Fruit fly (Drosophila melanogaster) whole organism, embryonic: Measurements from ENCODE around the gene CG7530.

Experiments used
- CG10565 ChIP-seq: fragments of 200-800 bp; sonication (Bioruptor generic); optimal IDR thresholded peaks from 3 replicates; lab custom pipeline; 2016; ENCODE audit warnings: missing biosample characterization, mild to moderate bottlenecking, missing genetic modification characterization
- CG11504 ChIP-seq: fragments of 200-800 bp; sonication (Bioruptor generic); optimal IDR thresholded peaks from 3 replicates; lab custom pipeline; 2019; ENCODE audit warnings: missing biosample characterization, mild to moderate bottlenecking, missing genetic modification characterization, moderate library complexity
- CG11560 ChIP-seq: fragments of 200-800 bp; sonication (Bioruptor generic); IDR thresholded peaks from 3 replicates; pipeline ENCODE4 v1.3.6; 2022; ENCODE audit warnings: missing biosample characterization, missing genetic modification characterization
- CG12219 ChIP-seq: fragments of 200-800 bp; sonication (Bioruptor generic); optimal IDR thresholded peaks from 3 replicates; lab custom pipeline; 2018; ENCODE audit warnings: missing biosample characterization, mild to moderate bottlenecking, missing genetic modification characterization
- CG1233 ChIP-seq: fragments of 200-800 bp; sonication (Bioruptor generic); optimal IDR thresholded peaks from 4 replicates; lab custom pipeline; 2018; ENCODE audit warnings: missing biosample characterization, mild to moderate bottlenecking, missing genetic modification characterization
- CG12659 ChIP-seq: fragments of 200-800 bp; sonication (Bioruptor generic); optimal IDR thresholded peaks from 3 replicates; lab custom pipeline; 2017; ENCODE audit warnings: mild to moderate bottlenecking, missing biosample characterization, missing genetic modification reagents, missing genetic modification characterization
- CG15269 ChIP-seq: fragments of 200-800 bp; sonication (Bioruptor generic); optimal IDR thresholded peaks from 2 replicates; lab custom pipeline; 2018; ENCODE audit warnings: missing biosample characterization, mild to moderate bottlenecking, missing genetic modification characterization, moderate library complexity
- CG2120 ChIP-seq: fragments of 200-800 bp; sonication (Bioruptor generic); optimal IDR thresholded peaks from 3 replicates; lab custom pipeline; 2016; ENCODE audit warnings: missing biosample characterization, missing genetic modification characterization
- CG2678 ChIP-seq: fragments of 200-800 bp; sonication (Bioruptor generic); optimal IDR thresholded peaks from 3 replicates; lab custom pipeline; 2019; ENCODE audit warnings: missing biosample characterization, mild to moderate bottlenecking, missing genetic modification characterization, moderate library complexity
- CG2712 ChIP-seq: fragments of 200-800 bp; optimal IDR thresholded peaks from 3 replicates; lab custom pipeline; 2019; ENCODE audit warnings: missing biosample characterization, mild to moderate bottlenecking, missing genetic modification characterization, moderate library complexity
- CG3163 ChIP-seq: fragments of 200-800 bp; sonication (Bioruptor generic); optimal IDR thresholded peaks from 3 replicates; lab custom pipeline; 2016; ENCODE audit warnings: missing biosample characterization, missing genetic modification characterization
- CG4360 ChIP-seq: fragments of 200-800 bp; sonication (Bioruptor generic); IDR thresholded peaks from 2 replicates; pipeline ENCODE4 v1.3.6; 2022; ENCODE audit warnings: missing biosample characterization, missing genetic modification characterization
- CG4730 ChIP-seq: fragments of 200-800 bp; sonication (Bioruptor generic); IDR thresholded peaks from 2 replicates; pipeline ENCODE4 v1.3.6; 2022; ENCODE audit warnings: missing biosample characterization, missing genetic modification characterization
- CG6765 ChIP-seq: fragments of 200-800 bp; sonication (Bioruptor generic); optimal IDR thresholded peaks from 3 replicates; lab custom pipeline; 2017; ENCODE audit warnings: missing biosample characterization, mild to moderate bottlenecking, missing genetic modification characterization
- CG7357 ChIP-seq: fragments of 200-800 bp; sonication (Bioruptor generic); IDR thresholded peaks from 3 replicates; pipeline ENCODE4 v1.3.6; 2022; ENCODE audit warnings: missing biosample characterization, missing genetic modification characterization
- CG7839 ChIP-seq: fragments of 200-800 bp; sonication (Bioruptor generic); optimal IDR thresholded peaks from 3 replicates; lab custom pipeline; 2018; ENCODE audit warnings: missing biosample characterization, mild to moderate bottlenecking, missing genetic modification characterization, moderate library complexity
- CG8290 ChIP-seq, 3 experiments: fragments of 200-800 bp; sonication (Bioruptor generic); optimal IDR thresholded peaks; 2 replicates each; lab custom pipeline; 2016 to 2019; ENCODE audit warnings: missing biosample characterization in 3 of 3, missing genetic modification characterization in 3 of 3, mild to moderate bottlenecking in 2 of 3, moderate library complexity in 1 of 3
- CG8359 ChIP-seq: fragments of 200-800 bp; sonication (Bioruptor generic); optimal IDR thresholded peaks from 2 replicates; lab custom pipeline; 2017; ENCODE audit warnings: missing biosample characterization, mild to moderate bottlenecking, missing genetic modification characterization, borderline replicate concordance
- CTCF ChIP-seq: fragments of 200-800 bp; sonication (Bioruptor generic); optimal IDR thresholded peaks from 2 replicates; lab custom pipeline; 2017; ENCODE audit warnings: missing biosample characterization, mild to moderate bottlenecking, missing genetic modification characterization, moderate library complexity
- Camta ChIP-seq: fragments of 200-800 bp; sonication (Bioruptor generic); optimal IDR thresholded peaks from 2 replicates; lab custom pipeline; 2016; ENCODE audit warnings: missing biosample characterization, missing genetic modification characterization
- Chrac-16 ChIP-seq: fragments of 200-800 bp; sonication (Bioruptor generic); optimal IDR thresholded peaks from 3 replicates; lab custom pipeline; 2016; ENCODE audit warnings: missing biosample characterization, missing genetic modification characterization
- Dp ChIP-seq: fragments of 200-800 bp; sonication (Bioruptor generic); optimal IDR thresholded peaks from 2 replicates; lab custom pipeline; 2018; ENCODE audit warnings: missing biosample characterization, mild to moderate bottlenecking, missing genetic modification characterization, moderate library complexity
- Drgx ChIP-seq: fragments of 200-800 bp; sonication (Bioruptor generic); IDR thresholded peaks from 2 replicates; pipeline ENCODE4 v1.3.6; 2022; ENCODE audit warnings: missing biosample characterization, missing genetic modification characterization
- E2f2 ChIP-seq: fragments of 200-800 bp; sonication (Bioruptor generic); IDR thresholded peaks from 2 replicates; pipeline ENCODE4 v1.3.6; 2022; ENCODE audit warnings: missing biosample characterization, missing genetic modification characterization
- Ets65A ChIP-seq: fragments of 200-800 bp; sonication (Bioruptor generic); peaks from one replicate; lab custom pipeline; 2016; ENCODE audit warnings: missing biosample characterization, missing genetic modification characterization
- HmgZ ChIP-seq: fragments of 200-800 bp; sonication (Bioruptor generic); optimal IDR thresholded peaks from 2 replicates; lab custom pipeline; 2018; ENCODE audit warnings: missing biosample characterization, mild to moderate bottlenecking, missing genetic modification characterization
- Hsf ChIP-seq: fragments of 200-800 bp; sonication (Bioruptor generic); optimal IDR thresholded peaks from 3 replicates; lab custom pipeline; 2016; ENCODE audit warnings: missing biosample characterization, missing genetic modification characterization
- Med ChIP-seq: fragments of 200-800 bp; sonication (Bioruptor generic); peaks from one replicate; lab custom pipeline; 2016; ENCODE audit warnings: missing biosample characterization, missing genetic modification characterization, mild to moderate bottlenecking, inconsistent platforms, moderate library complexity
- Rfx ChIP-seq: fragments of 200-800 bp; sonication (Bioruptor generic); IDR thresholded peaks from 2 replicates; pipeline ENCODE4 v1.3.6; 2022; ENCODE audit warnings: missing biosample characterization, missing genetic modification characterization
- Sin3A ChIP-seq: fragments of >200 bp; optimal IDR thresholded peaks from 2 replicates; lab custom pipeline; 2018
- Ssrp ChIP-seq: fragments of 200-800 bp; sonication (Bioruptor generic); optimal IDR thresholded peaks from 2 replicates; lab custom pipeline; 2018; ENCODE audit warnings: missing biosample characterization, mild to moderate bottlenecking, missing genetic modification characterization, moderate library complexity
- az2 ChIP-seq: fragments of 200-800 bp; sonication (Bioruptor generic); optimal IDR thresholded peaks from 3 replicates; lab custom pipeline; 2016; ENCODE audit warnings: missing biosample characterization, missing genetic modification characterization
- bab2 ChIP-seq: fragments of 200-800 bp; sonication (Bioruptor generic); optimal IDR thresholded peaks from 2 replicates; lab custom pipeline; 2016; ENCODE audit warnings: missing biosample characterization, missing genetic modification characterization
- bowl ChIP-seq: fragments of 200-800 bp; sonication (Bioruptor generic); IDR thresholded peaks from 2 replicates; pipeline ENCODE4 v1.3.6; 2022; ENCODE audit warnings: missing biosample characterization, missing genetic modification characterization
- br ChIP-seq: fragments of >200 bp; optimal IDR thresholded peaks from 2 replicates; lab custom pipeline; 2017
- bsh ChIP-seq, 2 experiments: fragments of 200-800 bp; sonication (Bioruptor generic); optimal IDR thresholded peaks; 2 replicates each; lab custom pipeline; 2017 to 2018; ENCODE audit warnings: mild to moderate bottlenecking in 2 of 2, missing biosample characterization in 2 of 2, missing genetic modification characterization in 2 of 2, moderate library complexity in 1 of 2
- ci ChIP-seq: fragments of 200-800 bp; sonication (Bioruptor generic); IDR thresholded peaks from 3 replicates; pipeline ENCODE4 v1.3.6; 2022; ENCODE audit warnings: missing biosample characterization, missing genetic modification characterization
- dmrt99B ChIP-seq: fragments of 200-800 bp; sonication (Bioruptor generic); optimal IDR thresholded peaks from 2 replicates; lab custom pipeline; 2018; ENCODE audit warnings: missing biosample characterization, mild to moderate bottlenecking, missing genetic modification characterization, moderate library complexity
- ind ChIP-seq: fragments of 200-800 bp; sonication (Bioruptor generic); optimal IDR thresholded peaks from 3 replicates; lab custom pipeline; 2016; ENCODE audit warnings: missing biosample characterization, missing genetic modification characterization
- kay ChIP-seq: fragments of 200-800 bp; sonication (Bioruptor generic); optimal IDR thresholded peaks from 2 replicates; lab custom pipeline; 2016; ENCODE audit warnings: missing biosample characterization, missing genetic modification characterization
- lola ChIP-seq, 3 experiments: fragments of >200 bp in 2 of 3; fragments of 200-800 bp in 1 of 3; sonication (Bioruptor generic) in 1 of 3; optimal IDR thresholded peaks; 2 replicates each; lab custom pipeline; 2017 to 2019; ENCODE audit warnings: missing biosample characterization in 3 of 3, missing genetic modification characterization in 3 of 3, mild to moderate bottlenecking in 1 of 3, moderate library complexity in 1 of 3
- mirr ChIP-seq: fragments of 200-800 bp; sonication (Bioruptor generic); optimal IDR thresholded peaks from 3 replicates; lab custom pipeline; 2018; ENCODE audit warnings: missing biosample characterization, mild to moderate bottlenecking, missing genetic modification characterization
- nmo ChIP-seq: fragments of 200-800 bp; sonication (Bioruptor generic); optimal IDR thresholded peaks from 2 replicates; lab custom pipeline; 2018; ENCODE audit warnings: missing biosample characterization, mild to moderate bottlenecking, missing genetic modification characterization, moderate library complexity
- p53 ChIP-seq: fragments of 200-800 bp; sonication (Bioruptor generic); optimal IDR thresholded peaks from 2 replicates; lab custom pipeline; 2016; ENCODE audit warnings: missing biosample characterization, missing genetic modification characterization
- pros ChIP-seq: fragments of 200-800 bp; sonication (Bioruptor generic); optimal IDR thresholded peaks from 3 replicates; lab custom pipeline; 2019; ENCODE audit warnings: missing biosample characterization, mild to moderate bottlenecking, missing genetic modification characterization, moderate library complexity
- sd ChIP-seq: fragments of 200-800 bp; sonication (Bioruptor generic); optimal IDR thresholded peaks from 3 replicates; lab custom pipeline; 2018; ENCODE audit warnings: missing biosample characterization, mild to moderate bottlenecking, missing genetic modification characterization, moderate library complexity
- sens ChIP-seq: fragments of 200-800 bp; sonication (Bioruptor generic); peaks from one replicate; lab custom pipeline; 2016; ENCODE audit warnings: missing biosample characterization, missing genetic modification characterization
- sens-2 ChIP-seq: fragments of 200-800 bp; sonication (Bioruptor generic); IDR thresholded peaks from 2 replicates; pipeline ENCODE4 v1.3.6; 2022; ENCODE audit warnings: missing biosample characterization, missing genetic modification characterization
- sisA ChIP-seq: fragments of 200-800 bp; sonication (Bioruptor generic); IDR thresholded peaks from 2 replicates; pipeline ENCODE4 v1.3.6; 2022; ENCODE audit warnings: missing biosample characterization, missing genetic modification characterization
- sqz ChIP-seq: fragments of 200-800 bp; sonication (Bioruptor generic); optimal IDR thresholded peaks from 3 replicates; lab custom pipeline; 2018; ENCODE audit warnings: missing biosample characterization, mild to moderate bottlenecking, missing genetic modification characterization
- ttk ChIP-seq: fragments of 200-800 bp; sonication (Bioruptor generic); IDR thresholded peaks from 2 replicates; pipeline ENCODE4 v2.1.2; 2022; ENCODE audit warnings: missing biosample characterization, missing genetic modification characterization
- usp ChIP-seq: fragments of >200 bp; optimal IDR thresholded peaks from 2 replicates; lab custom pipeline; 2017; ENCODE audit warnings: missing biosample characterization, missing genetic modification characterization
- wor ChIP-seq: fragments of 200-800 bp; sonication (Bioruptor generic); IDR thresholded peaks from 2 replicates; pipeline ENCODE4 v1.3.6; 2022; ENCODE audit warnings: missing biosample characterization, missing genetic modification characterization

The CG7530 gene

DNA sequence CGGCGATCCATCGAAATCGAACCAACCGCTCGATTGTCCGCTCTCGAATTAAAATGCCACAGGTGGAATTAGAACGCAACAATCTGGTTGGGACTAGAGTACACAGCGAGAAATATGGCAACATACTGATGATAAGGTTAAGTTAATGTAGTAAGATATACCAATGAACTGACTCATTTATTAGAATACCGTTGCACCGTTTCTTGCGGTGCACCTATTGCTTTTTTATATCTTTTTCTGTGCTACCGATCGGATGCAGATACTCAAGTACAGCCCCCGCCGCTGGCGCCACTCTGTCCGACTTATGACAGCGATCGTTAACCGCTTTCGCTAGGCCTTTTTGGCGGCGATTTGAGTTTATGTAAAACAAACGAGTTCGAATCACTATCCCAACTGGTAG is 11.2 kb downstream of the CG7530 start (continued):
- TF ChIP-seq Camta (no peak), br (lab: Kevin White, UChicago) (no peak), usp (GFP tag; lab: Kevin White, UChicago) (no peak), CG11504 (tag; lab: Kevin White, UChicago) (peak; percentile 2), Ets65A (GFP tag; lab: Kevin White, UChicago) (peak; percentile 8), Rfx (no peak), az2 (GFP tag; lab: Kevin White, UChicago) (no peak), Chrac-16 (GFP tag; lab: Kevin White, UChicago) (no peak), bab2 (no peak), CG4730 (GFP tag; lab: Robert Waterston, UW) (no peak), CG12659 (no peak), lola (GFP tag; optimal IDR thresholded peaks at IDR 0.05; lab: Kevin White, UChicago) (no peak), CG3163 (GFP tag; lab: Kevin White, UChicago) (no peak), CG10565 (no peak), ttk (GFP tag; lab: Robert Waterston, UW) (no peak), sd (tag; lab: Kevin White, UChicago) (no peak), HmgZ (tag; lab: Kevin White, UChicago) (no peak), bsh (GFP tag; optimal IDR thresholded peaks at IDR 0.05; lab: Kevin White, UChicago) (peak in 1 of 2 experiments; percentile 37), Hsf (GFP tag; lab: Kevin White, UChicago) (peak; percentile 33), CG8290 (GFP tag; optimal IDR thresholded peaks at IDR 0.05; lab: Kevin White, UChicago) (no peak), CG8290 (tag; optimal IDR thresholded peaks at IDR 0.05; lab: Kevin White, UChicago) (no peak), Med (GFP tag; lab: Kevin White, UChicago) (peak; percentile 86), CG4360 (GFP tag; lab: Robert Waterston, UW) (no peak), nmo (GFP tag; lab: Kevin White, UChicago) (peak; percentile 39), p53 (GFP tag; lab: Kevin White, UChicago) (no peak), kay (GFP tag; lab: Kevin White, UChicago) (no peak), CG15269 (tag; lab: Kevin White, UChicago) (peak; percentile 8), sisA (GFP tag; lab: Robert Waterston, UW) (0 out of 2 replicates have a peak, but pooled peaks have one; percentile 20), bowl (GFP tag; lab: Robert Waterston, UW) (no peak), Sin3A (no peak), sens-2 (GFP tag; lab: Robert Waterston, UW) (0 out of 2 replicates have a peak, but pooled peaks have one; percentile 35), CG12219 (GFP tag; lab: Kevin White, UChicago) (no peak), ci (GFP tag; lab: Robert Waterston, UW) (0 out of 3 replicates have a peak, but pooled peaks have one; percentile 44), CG6765 (GFP tag; lab: Kevin White, UChicago) (no peak), CG7357 (GFP tag; lab: Robert Waterston, UW) (no peak), sqz (no peak), Ssrp (tag; lab: Kevin White, UChicago) (no peak), ind (GFP tag; lab: Kevin White, UChicago) (no peak), E2f2 (GFP tag; lab: Robert Waterston, UW) (peak; percentile 20; the same call in 1 of the 2 replicates), CG7839 (tag; lab: Kevin White, UChicago) (peak; percentile 19), CG2678 (tag; lab: Kevin White, UChicago) (no peak), mirr (GFP tag; lab: Kevin White, UChicago) (no peak), CG11560 (tag; lab: Robert Waterston, UW) (no peak), wor (no peak), Drgx (GFP tag; lab: Robert Waterston, UW) (peak; percentile 70), CG2712 (peak; percentile 4), pros (GFP tag; lab: Kevin White, UChicago) (no peak), sens (GFP tag; lab: Kevin White, UChicago) (peak; percentile 85), CTCF (GFP tag; lab: Kevin White, UChicago) (no peak), dmrt99B (tag; lab: Kevin White, UChicago) (peak; percentile 23), Dp (no peak), CG8359 (GFP tag; lab: Kevin White, UChicago) (no peak), CG1233 (GFP tag; lab: Kevin White, UChicago) (no peak), CG2120 (GFP tag; lab: Kevin White, UChicago) (peak; percentile 1)
